Fruit fly (Drosophila melanogaster) whole organism, pupa: ENCODE results near the gene nanos.

Experiments
- CG8301 ChIP-seq: fragments of 200-800 bp; sonication (Bioruptor generic); optimal IDR thresholded peaks from 2 replicates; lab custom pipeline; 2018; ENCODE audit warnings: missing biosample characterization, mild to moderate bottlenecking, missing genetic modification characterization
- Ets98B ChIP-seq: fragments of 200-800 bp; sonication (Bioruptor generic); IDR thresholded peaks from 2 replicates; pipeline ENCODE4 v1.3.6; 2022; ENCODE audit warnings: missing biosample characterization, missing genetic modification characterization
- Pif1B ChIP-seq: fragments of 200-800 bp; sonication (Bioruptor generic); optimal IDR thresholded peaks from 3 replicates; lab custom pipeline; 2016; ENCODE audit warnings: missing biosample characterization, missing genetic modification characterization
- Snoo ChIP-seq: fragments of 200-800 bp; sonication (Bioruptor generic); optimal IDR thresholded peaks from 3 replicates; lab custom pipeline; 2017; ENCODE audit warnings: missing biosample characterization, mild to moderate bottlenecking, missing genetic modification characterization, inconsistent platforms
- fd96Ca ChIP-seq: fragments of 200-800 bp; sonication (Bioruptor generic); IDR thresholded peaks from 3 replicates; pipeline ENCODE4 v1.3.6; 2022; ENCODE audit warnings: missing biosample characterization, missing genetic modification characterization

DNA sequence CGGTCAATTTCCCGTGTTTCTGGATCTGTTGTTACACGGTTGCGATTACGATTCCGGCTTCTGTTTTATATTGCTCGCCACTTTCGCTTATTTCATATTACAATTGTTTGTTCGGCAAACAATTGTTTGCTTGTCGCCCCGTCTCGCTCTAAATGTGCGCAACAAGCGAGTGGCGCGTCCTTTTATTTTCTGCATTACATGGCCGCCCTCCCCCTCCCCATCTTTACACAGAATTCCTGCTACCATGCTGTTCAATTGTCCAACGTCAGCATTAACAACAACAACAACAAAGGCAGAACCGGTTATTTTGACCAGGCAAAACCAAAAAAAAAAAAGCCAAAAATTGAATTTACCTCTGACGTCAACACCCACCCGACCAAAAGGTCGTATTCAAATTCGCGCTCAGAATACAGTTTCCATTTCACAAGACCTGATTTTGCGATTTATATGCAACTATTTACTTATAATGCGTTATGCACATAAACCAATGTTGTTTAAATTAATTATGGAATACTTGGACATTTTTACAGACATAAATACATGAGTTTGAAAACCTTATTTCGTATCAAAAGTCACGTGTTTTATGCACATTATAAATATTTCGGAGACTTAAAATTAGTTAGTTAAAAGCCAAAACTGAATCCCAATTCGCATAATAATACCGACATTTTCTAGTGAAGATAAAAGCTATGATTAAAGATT is 9.2 kb downstream of the nanos start:
- TF ChIP-seq Ets98B (GFP tag; lab: Robert Waterston, UW): no peak
- TF ChIP-seq CG8301 (tag; lab: Kevin White, UChicago): no peak
- TF ChIP-seq Snoo (tag; lab: Kevin White, UChicago): no peak
- TF ChIP-seq Pif1B: no peak
- TF ChIP-seq fd96Ca (GFP tag; lab: Robert Waterston, UW): no peak
